Worm (Caenorhabditis elegans) whole organism, midembryonic: ENCODE data around the gene lact-8.

ENCODE experiments used
- T22C8.4 ChIP-seq: fragments of 200-800 bp; sonication (Bioruptor generic); IDR thresholded peaks from 2 replicates; pipeline ENCODE4 v1.3.6; 2022; ENCODE audit warnings: missing genetic modification characterization, missing compliant biosample characterization
- cog-1 ChIP-seq: sonication (generic microtip); optimal IDR thresholded peaks from 2 replicates; lab custom pipeline; 2016; ENCODE audit warnings: missing genetic modification characterization, missing compliant biosample characterization
- flt-1 ChIP-seq: fragments of 200-800 bp; sonication (Bioruptor generic); IDR thresholded peaks from 2 replicates; pipeline ENCODE4 v1.3.6; 2022; ENCODE audit warnings: missing genetic modification characterization, missing compliant biosample characterization
- klf-2 ChIP-seq: fragments of 200-800 bp; sonication (Bioruptor generic); conservative IDR thresholded peaks from 2 replicates; pipeline ENCODE4 v1.3.6; 2022; ENCODE audit warnings: missing genetic modification reagents, missing genetic modification characterization, missing compliant biosample characterization
- med-1 ChIP-seq: sonication (generic microtip); optimal IDR thresholded peaks from 2 replicates; lab custom pipeline; 2017; ENCODE audit warnings: missing genetic modification characterization, mild to moderate bottlenecking, missing compliant biosample characterization, antibody characterized with exemption, missing genetic modification reagents; ENCODE audit not compliant: insufficient read depth
- ref-1 ChIP-seq: fragments of 200-800 bp; sonication (Bioruptor generic); conservative IDR thresholded peaks from 2 replicates; pipeline ENCODE4 v1.3.6; 2022; ENCODE audit warnings: missing genetic modification reagents, missing genetic modification characterization, missing compliant biosample characterization
- tab-1 ChIP-seq: fragments of 200-800 bp; sonication (Bioruptor generic); IDR thresholded peaks from 2 replicates; pipeline ENCODE4 v1.3.6; 2022; ENCODE audit warnings: missing genetic modification characterization, missing compliant biosample characterization
- ztf-23 ChIP-seq: fragments of 200-800 bp; sonication (Bioruptor generic); IDR thresholded peaks from 2 replicates; pipeline ENCODE4 v1.3.6; 2022; ENCODE audit warnings: missing genetic modification reagents, missing genetic modification characterization, missing compliant biosample characterization
- ztf-29 ChIP-seq: fragments of 200-800 bp; sonication (Bioruptor generic); IDR thresholded peaks from 2 replicates; pipeline ENCODE4 v1.3.6; 2022; ENCODE audit warnings: missing genetic modification reagents, missing genetic modification characterization, missing compliant biosample characterization

The lact-8 gene

ce11 chrV:11078104-11078724 lies 15.2 kb downstream of the lact-8 start, which contains the start of gene act-2:
Gene act-2 (minus strand): TSS chrV:11078154.
- TF ChIP-seq tab-1, result no peak
- peak; percentile 14; the same call in 1 of the 2 replicates for TF ChIP-seq ztf-23 (GFP tag; lab: Robert Waterston, UW)
- no peak for TF ChIP-seq T22C8.4 (GFP tag; lab: Robert Waterston, UW)
- peak; percentile 28 for TF ChIP-seq cog-1
- peak; percentile 53; the same call in 1 of the 2 replicates for TF ChIP-seq flt-1 (GFP tag; lab: Robert Waterston, UW)
- no peak for TF ChIP-seq klf-2 (GFP tag; lab: Robert Waterston, UW)
- TF ChIP-seq ref-1 (GFP tag; lab: Robert Waterston, UW), result no peak
- no peak for TF ChIP-seq med-1 (GFP tag; lab: Kevin White, UChicago)
- no peak for TF ChIP-seq ztf-29

- TF ChIP-seq tab-1 (no peak), ztf-29 (no peak), flt-1 (GFP tag; lab: Robert Waterston, UW) (no peak), cog-1 (no peak), ztf-23 (GFP tag; lab: Robert Waterston, UW) (no peak), med-1 (GFP tag; lab: Kevin White, UChicago) (no peak), T22C8.4 (GFP tag; lab: Robert Waterston, UW) (no peak)
Observed at ce11 chrV:11076403-11076802, 17.0 kb downstream of the lact-8 start.

ce11 chrV:11076028-11076402 lies 17.4 kb downstream of the lact-8 start:
- TF ChIP-seq klf-2 (GFP tag; lab: Robert Waterston, UW), result no peak
- no peak for TF ChIP-seq med-1 (GFP tag; lab: Kevin White, UChicago)
- no peak for TF ChIP-seq ztf-23 (GFP tag; lab: Robert Waterston, UW)
- no peak for TF ChIP-seq cog-1

ce11 chrV:11075209-11076027 lies 18.0 kb downstream of the lact-8 start:
- TF ChIP-seq T22C8.4 (GFP tag; lab: Robert Waterston, UW), result no peak
- TF ChIP-seq ref-1 (GFP tag; lab: Robert Waterston, UW), result no peak
- TF ChIP-seq flt-1 (GFP tag; lab: Robert Waterston, UW), result peak; percentile 48; the same call in 1 of the 2 replicates
- no peak for TF ChIP-seq klf-2 (GFP tag; lab: Robert Waterston, UW)

ce11 chrV:11074448-11074847 lies 19.0 kb downstream of the lact-8 start, which contains the start of gene act-3:
Gene act-3 (minus strand): TSS chrV:11074498.
- TF ChIP-seq tab-1 (no peak), med-1 (GFP tag; lab: Kevin White, UChicago) (no peak), T22C8.4 (GFP tag; lab: Robert Waterston, UW) (no peak), cog-1 (peak; percentile 35), ztf-29 (no peak), ref-1 (GFP tag; lab: Robert Waterston, UW) (no peak)

ce11 chrV:11073354-11073753 lies 20.1 kb downstream of the lact-8 start:
- TF ChIP-seq med-1 (GFP tag; lab: Kevin White, UChicago), result no peak
- no peak for TF ChIP-seq tab-1
- TF ChIP-seq T22C8.4 (GFP tag; lab: Robert Waterston, UW), result no peak
- TF ChIP-seq ref-1 (GFP tag; lab: Robert Waterston, UW), result no peak
- TF ChIP-seq flt-1 (GFP tag; lab: Robert Waterston, UW), result no peak
- no peak for TF ChIP-seq klf-2 (GFP tag; lab: Robert Waterston, UW)
- TF ChIP-seq ztf-29, result no peak
- TF ChIP-seq ztf-23 (GFP tag; lab: Robert Waterston, UW), result no peak
- no peak for TF ChIP-seq cog-1

ce11 chrV:11071453-11071852 lies 22.0 kb downstream of the lact-8 start:
- no peak for TF ChIP-seq ztf-29
- TF ChIP-seq flt-1 (GFP tag; lab: Robert Waterston, UW), result no peak
- no peak for TF ChIP-seq med-1 (GFP tag; lab: Kevin White, UChicago)
- no peak for TF ChIP-seq T22C8.4 (GFP tag; lab: Robert Waterston, UW)
- TF ChIP-seq ztf-23 (GFP tag; lab: Robert Waterston, UW), result no peak
- no peak for TF ChIP-seq ref-1 (GFP tag; lab: Robert Waterston, UW)

- TF ChIP-seq T22C8.4 (GFP tag; lab: Robert Waterston, UW) (no peak), cog-1 (no peak), med-1 (GFP tag; lab: Kevin White, UChicago) (no peak), ref-1 (GFP tag; lab: Robert Waterston, UW) (no peak), flt-1 (GFP tag; lab: Robert Waterston, UW) (no peak), ztf-23 (GFP tag; lab: Robert Waterston, UW) (no peak), klf-2 (GFP tag; lab: Robert Waterston, UW) (no peak), tab-1 (no peak), ztf-29 (no peak)
Observed at ce11 chrV:11070388-11070787, 23.0 kb downstream of the lact-8 start.

ce11 chrV:11069277-11069676 lies 24.1 kb downstream of the lact-8 start, which contains the start of gene T04C12.8:
Gene T04C12.8 (minus strand): TSS chrV:11069358.
- TF ChIP-seq ztf-23 (GFP tag; lab: Robert Waterston, UW) (no peak), T22C8.4 (GFP tag; lab: Robert Waterston, UW) (no peak), ztf-29 (no peak), klf-2 (GFP tag; lab: Robert Waterston, UW) (no peak), med-1 (GFP tag; lab: Kevin White, UChicago) (no peak), tab-1 (no peak), ref-1 (GFP tag; lab: Robert Waterston, UW) (no peak), cog-1 (no peak), flt-1 (GFP tag; lab: Robert Waterston, UW) (no peak)
